Fruit fly (Drosophila melanogaster) whole organism, embryonic: ENCODE measurements around the gene Moe.

Experiments used
- B-H2 ChIP-seq: fragments of 200-800 bp; sonication (Bioruptor generic); optimal IDR thresholded peaks from 2 replicates; lab custom pipeline; 2018; ENCODE audit warnings: missing biosample characterization, mild to moderate bottlenecking, missing genetic modification characterization
- BEAF-32 ChIP-seq: fragments of 200-800 bp; sonication (Bioruptor generic); optimal IDR thresholded peaks from 3 replicates; lab custom pipeline; 2017; ENCODE audit warnings: missing biosample characterization, missing genetic modification characterization, mild to moderate bottlenecking, moderate library complexity, missing genetic modification reagents
- Bgb ChIP-seq: fragments of 200-800 bp; sonication (Bioruptor generic); IDR thresholded peaks from 2 replicates; pipeline ENCODE4 v1.3.6; 2022; ENCODE audit warnings: missing biosample characterization, missing genetic modification characterization; ENCODE audit not compliant: partially characterized antibody
- C15 ChIP-seq: fragments of 200-800 bp; sonication (Bioruptor generic); IDR thresholded peaks from 3 replicates; pipeline ENCODE4 v1.3.6; 2022; ENCODE audit warnings: missing biosample characterization, missing genetic modification characterization
- CG10366 ChIP-seq: fragments of 200-800 bp; sonication (Bioruptor generic); IDR thresholded peaks from 2 replicates; pipeline ENCODE4 v1.3.6; 2022; ENCODE audit warnings: missing biosample characterization, missing genetic modification characterization
- CG10565 ChIP-seq: fragments of 200-800 bp; sonication (Bioruptor generic); optimal IDR thresholded peaks from 3 replicates; lab custom pipeline; 2016; ENCODE audit warnings: missing biosample characterization, mild to moderate bottlenecking, missing genetic modification characterization
- CG11504 ChIP-seq: fragments of 200-800 bp; sonication (Bioruptor generic); optimal IDR thresholded peaks from 3 replicates; lab custom pipeline; 2019; ENCODE audit warnings: missing biosample characterization, mild to moderate bottlenecking, missing genetic modification characterization, moderate library complexity
- CG12659 ChIP-seq: fragments of 200-800 bp; sonication (Bioruptor generic); optimal IDR thresholded peaks from 3 replicates; lab custom pipeline; 2017; ENCODE audit warnings: mild to moderate bottlenecking, missing biosample characterization, missing genetic modification reagents, missing genetic modification characterization
- CG12942 ChIP-seq: fragments of 200-800 bp; sonication (Bioruptor generic); optimal IDR thresholded peaks from 3 replicates; lab custom pipeline; 2016; ENCODE audit warnings: missing biosample characterization, missing genetic modification characterization
- CG13424 ChIP-seq: fragments of 200-800 bp; sonication (Bioruptor generic); optimal IDR thresholded peaks from 2 replicates; lab custom pipeline; 2019; ENCODE audit warnings: missing biosample characterization, mild to moderate bottlenecking, missing genetic modification characterization, moderate library complexity
- CG15514 ChIP-seq: fragments of 200-800 bp; sonication (Bioruptor generic); optimal IDR thresholded peaks from 3 replicates; lab custom pipeline; 2017; ENCODE audit warnings: missing biosample characterization, missing genetic modification characterization, mild to moderate bottlenecking, moderate library complexity, missing genetic modification reagents
- CG15696 ChIP-seq: fragments of 200-800 bp; sonication (Bioruptor generic); optimal IDR thresholded peaks from 2 replicates; lab custom pipeline; 2019; ENCODE audit warnings: missing biosample characterization, mild to moderate bottlenecking, missing genetic modification characterization, moderate library complexity
- CG17361 ChIP-seq: fragments of 200-800 bp; sonication (Bioruptor generic); IDR thresholded peaks from 3 replicates; pipeline ENCODE4 v1.3.6; 2022; ENCODE audit warnings: missing biosample characterization, missing genetic modification characterization
- CG2678 ChIP-seq: fragments of 200-800 bp; sonication (Bioruptor generic); optimal IDR thresholded peaks from 3 replicates; lab custom pipeline; 2019; ENCODE audit warnings: missing biosample characterization, mild to moderate bottlenecking, missing genetic modification characterization, moderate library complexity
- CG3163 ChIP-seq: fragments of 200-800 bp; sonication (Bioruptor generic); optimal IDR thresholded peaks from 3 replicates; lab custom pipeline; 2016; ENCODE audit warnings: missing biosample characterization, missing genetic modification characterization
- CG6689 ChIP-seq: fragments of 200-800 bp; sonication (Bioruptor generic); IDR thresholded peaks from 2 replicates; pipeline ENCODE4 v1.3.6; 2022; ENCODE audit warnings: missing biosample characterization, missing genetic modification characterization
- CG7556 ChIP-seq: fragments of 200-800 bp; sonication (Bioruptor generic); optimal IDR thresholded peaks from 2 replicates; lab custom pipeline; 2017; ENCODE audit warnings: missing biosample characterization, mild to moderate bottlenecking, missing genetic modification characterization
- CG9215 ChIP-seq: fragments of 200-800 bp; sonication (Bioruptor generic); IDR thresholded peaks from 2 replicates; pipeline ENCODE4 v1.3.6; 2022; ENCODE audit warnings: missing biosample characterization, missing genetic modification characterization
- Dad ChIP-seq: fragments of 200-800 bp; sonication (Bioruptor generic); optimal IDR thresholded peaks from 3 replicates; lab custom pipeline; 2016; ENCODE audit warnings: missing biosample characterization, missing genetic modification characterization
- Dll ChIP-seq: fragments of 200-800 bp; sonication (Bioruptor generic); IDR thresholded peaks from 4 replicates; pipeline ENCODE4 v1.3.6; 2022; ENCODE audit warnings: missing biosample characterization, missing genetic modification characterization; ENCODE audit not compliant: partially characterized antibody
- Dref ChIP-seq: fragments of 200-800 bp; sonication (Bioruptor generic); IDR thresholded peaks from 2 replicates; pipeline ENCODE4 v1.3.6; 2022; ENCODE audit warnings: missing biosample characterization, missing genetic modification characterization
- Ets97D ChIP-seq: fragments of 200-800 bp; sonication (Bioruptor generic); optimal IDR thresholded peaks from 3 replicates; lab custom pipeline; 2016; ENCODE audit warnings: missing biosample characterization, missing genetic modification characterization
- Gug ChIP-seq: fragments of 200-800 bp; sonication (Bioruptor generic); IDR thresholded peaks from 4 replicates; pipeline ENCODE4 v1.3.6; 2022; ENCODE audit warnings: missing biosample characterization, missing genetic modification characterization
- HmgZ ChIP-seq: fragments of 200-800 bp; sonication (Bioruptor generic); optimal IDR thresholded peaks from 2 replicates; lab custom pipeline; 2018; ENCODE audit warnings: missing biosample characterization, mild to moderate bottlenecking, missing genetic modification characterization
- Lhr ChIP-seq: fragments of 200-800 bp; sonication (Bioruptor generic); optimal IDR thresholded peaks from 3 replicates; lab custom pipeline; 2017; ENCODE audit warnings: mild to moderate bottlenecking, missing biosample characterization, missing genetic modification reagents, missing genetic modification characterization
- Lim3 ChIP-seq: fragments of 200-800 bp; sonication (Bioruptor generic); IDR thresholded peaks from 2 replicates; pipeline ENCODE4 v1.3.6; 2022; ENCODE audit warnings: missing biosample characterization, missing genetic modification characterization
- Med ChIP-seq: fragments of 200-800 bp; sonication (Bioruptor generic); peaks from one replicate; lab custom pipeline; 2016; ENCODE audit warnings: missing biosample characterization, missing genetic modification characterization, mild to moderate bottlenecking, inconsistent platforms, moderate library complexity
- Nf-YA ChIP-seq: fragments of 200-800 bp; sonication (Bioruptor generic); IDR thresholded peaks from 2 replicates; pipeline ENCODE4 v1.3.6; 2022; ENCODE audit warnings: missing biosample characterization, missing genetic modification characterization
- Ravus ChIP-seq: fragments of 200-800 bp; sonication (Bioruptor generic); IDR thresholded peaks from 2 replicates; pipeline ENCODE4 v1.3.6; 2022; ENCODE audit warnings: missing biosample characterization, missing genetic modification characterization
- Rx ChIP-seq: fragments of 200-800 bp; sonication (Bioruptor generic); IDR thresholded peaks from 2 replicates; pipeline ENCODE4 v1.3.6; 2022; ENCODE audit warnings: missing biosample characterization, missing genetic modification characterization
- Scr ChIP-seq: fragments of 200-800 bp; sonication (Bioruptor generic); IDR thresholded peaks from 2 replicates; pipeline ENCODE4 v1.3.6; 2022; ENCODE audit warnings: missing biosample characterization, missing genetic modification characterization; ENCODE audit not compliant: partially characterized antibody
- ara ChIP-seq: fragments of 200-800 bp; sonication (Bioruptor generic); IDR thresholded peaks from 2 replicates; pipeline ENCODE4 v1.3.6; 2022; ENCODE audit warnings: missing biosample characterization, missing genetic modification characterization
- ci ChIP-seq: fragments of 200-800 bp; sonication (Bioruptor generic); IDR thresholded peaks from 3 replicates; pipeline ENCODE4 v1.3.6; 2022; ENCODE audit warnings: missing biosample characterization, missing genetic modification characterization
- cwo ChIP-seq: fragments of 200-800 bp; sonication (Bioruptor generic); optimal IDR thresholded peaks from 3 replicates; lab custom pipeline; 2017; ENCODE audit warnings: missing biosample characterization, missing genetic modification characterization, mild to moderate bottlenecking, moderate library complexity, missing genetic modification reagents
- eve ChIP-seq, 2 experiments: fragments of >200 bp; optimal IDR thresholded peaks; 2 replicates each; lab custom pipeline; 2017; ENCODE audit warnings: missing biosample characterization in 2 of 2, missing genetic modification characterization in 2 of 2
- fru ChIP-seq: fragments of >200 bp; optimal IDR thresholded peaks from 2 replicates; lab custom pipeline; 2017
- fu2 ChIP-seq: fragments of 200-800 bp; sonication (Bioruptor generic); optimal IDR thresholded peaks from 2 replicates; lab custom pipeline; 2016; ENCODE audit warnings: missing biosample characterization, missing genetic modification characterization
- her ChIP-seq: fragments of 200-800 bp; sonication (Bioruptor generic); optimal IDR thresholded peaks from 2 replicates; lab custom pipeline; 2016; ENCODE audit warnings: missing biosample characterization, missing genetic modification characterization
- ind ChIP-seq: fragments of 200-800 bp; sonication (Bioruptor generic); optimal IDR thresholded peaks from 3 replicates; lab custom pipeline; 2016; ENCODE audit warnings: missing biosample characterization, missing genetic modification characterization
- insv ChIP-seq, 2 experiments: fragments of 200-800 bp; sonication (Bioruptor generic); optimal IDR thresholded peaks; 3 replicates each; lab custom pipeline; 2016 to 2018; ENCODE audit warnings: missing biosample characterization in 2 of 2, missing genetic modification characterization in 2 of 2
- jumu ChIP-seq: fragments of 200-800 bp; sonication (Bioruptor generic); optimal IDR thresholded peaks from 3 replicates; lab custom pipeline; 2016; ENCODE audit warnings: missing biosample characterization, missing genetic modification characterization
- ken ChIP-seq: fragments of 200-800 bp; sonication (Bioruptor generic); IDR thresholded peaks from 3 replicates; pipeline ENCODE4 v1.3.6; 2022; ENCODE audit warnings: missing biosample characterization, missing genetic modification characterization
- nerfin-2 ChIP-seq: fragments of 200-800 bp; sonication (Bioruptor generic); IDR thresholded peaks from 2 replicates; pipeline ENCODE4 v1.3.6; 2022; ENCODE audit warnings: missing biosample characterization, missing genetic modification characterization; ENCODE audit not compliant: partially characterized antibody
- pnt ChIP-seq: fragments of 200-800 bp; sonication (Bioruptor generic); optimal IDR thresholded peaks from 3 replicates; lab custom pipeline; 2016; ENCODE audit warnings: missing biosample characterization, missing genetic modification characterization
- prd ChIP-seq, 3 experiments: fragments of >200 bp in 2 of 3; fragments of 200-800 bp in 1 of 3; sonication (Bioruptor generic) in 1 of 3; optimal IDR thresholded peaks in 2 of 3; IDR thresholded peaks in 1 of 3; 2 replicates in 2 of 3; 3 replicates in 1 of 3; pipeline versions ENCODE4 v1.3.6 to Lab custom; 2017 to 2022; ENCODE audit warnings: missing biosample characterization in 1 of 3, missing genetic modification characterization in 1 of 3
- repo ChIP-seq: fragments of 200-800 bp; sonication (Bioruptor generic); optimal IDR thresholded peaks from 2 replicates; lab custom pipeline; 2016; ENCODE audit warnings: missing biosample characterization, missing genetic modification characterization
- tx ChIP-seq: fragments of 200-800 bp; sonication (Bioruptor generic); optimal IDR thresholded peaks from 2 replicates; lab custom pipeline; 2016; ENCODE audit warnings: missing biosample characterization, missing genetic modification characterization
- zfh1 ChIP-seq: fragments of 200-800 bp; sonication (Bioruptor generic); IDR thresholded peaks from 3 replicates; pipeline ENCODE4 v1.3.6; 2022; ENCODE audit warnings: missing biosample characterization, missing genetic modification characterization
- zfh2 ChIP-seq: fragments of 200-800 bp; sonication (Bioruptor generic); optimal IDR thresholded peaks from 2 replicates; lab custom pipeline; 2016; ENCODE audit warnings: missing biosample characterization, missing genetic modification characterization

Gene Moe

DNA sequence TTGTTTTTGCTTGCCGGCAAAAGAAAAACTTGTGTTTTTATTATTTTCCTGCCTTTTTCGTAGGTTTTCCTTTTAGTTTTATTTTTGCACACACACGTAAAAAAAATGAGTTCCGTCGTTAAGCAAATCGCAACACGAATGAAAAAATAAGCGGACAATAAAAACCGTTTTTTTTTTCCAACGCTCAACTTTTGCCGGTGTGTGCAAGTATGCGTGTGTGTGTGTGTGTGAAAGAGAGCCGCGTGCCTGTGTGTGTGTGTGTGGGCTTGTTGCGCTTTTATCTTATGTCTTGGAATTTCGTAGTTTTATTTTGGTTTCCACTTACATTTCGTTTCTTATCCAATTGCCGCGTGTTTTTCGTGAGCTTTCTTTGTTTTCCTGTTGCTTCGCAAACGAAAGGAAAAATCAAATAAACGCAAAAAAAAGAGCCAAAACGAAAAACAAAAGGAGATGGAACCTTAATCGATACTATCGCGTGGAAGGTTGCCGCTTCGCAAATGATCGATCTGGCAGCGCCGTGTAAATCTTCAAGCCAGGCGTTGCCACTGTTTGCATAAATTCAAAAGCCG lies at the start of gene Moe (continued):
- TF ChIP-seq CG3163 (GFP tag; lab: Kevin White, UChicago) (peak; percentile 51), Lhr (GFP tag; lab: Kevin White, UChicago) (peak; percentile 61), her (GFP tag; lab: Kevin White, UChicago) (peak; percentile 51), ken (peak; percentile 62; the same call in 2 of the 3 replicates), zfh2 (GFP tag; lab: Kevin White, UChicago) (peak; percentile 79), prd (optimal IDR thresholded peaks at IDR 0.05; lab: Kevin White, UChicago) (no peak), prd (GFP tag; IDR thresholded peaks at IDR 0.05; lab: Robert Waterston, UW) (peak; percentile 58; the same call in 2 of the 3 replicates), CG15696 (tag; lab: Kevin White, UChicago) (peak; percentile 24), eve (GFP tag; optimal IDR thresholded peaks at IDR 0.05; lab: Kevin White, UChicago) (peak in 1 of 2 experiments; percentile 75), CG10565 (GFP tag; lab: Kevin White, UChicago) (no peak), fru (no peak), tx (GFP tag; lab: Kevin White, UChicago) (peak; percentile 55), cwo (no peak), fu2 (GFP tag; lab: Kevin White, UChicago) (peak; percentile 51), CG10366 (GFP tag; lab: Robert Waterston, UW) (peak; percentile 29; the same call in 1 of the 2 replicates), CG11504 (tag; lab: Kevin White, UChicago) (peak; percentile 47), Dref (peak; percentile 57), jumu (GFP tag; lab: Kevin White, UChicago) (peak; percentile 62), Dll (GFP tag; lab: Robert Waterston, UW) (peak; percentile 86), Bgb (peak; percentile 85), nerfin-2 (GFP tag; lab: Robert Waterston, UW) (peak; percentile 40; the same call in 1 of the 2 replicates), Scr (GFP tag; lab: Robert Waterston, UW) (peak; percentile 83), CG9215 (GFP tag; lab: Robert Waterston, UW) (0 out of 2 replicates have a peak, but pooled peaks have one; percentile 13), zfh1 (GFP tag; lab: Robert Waterston, UW) (peak; percentile 44; the same call in 1 of the 3 replicates), B-H2 (GFP tag; lab: Kevin White, UChicago) (peak; percentile 42), CG17361 (0 out of 3 replicates have a peak, but pooled peaks have one; percentile 11), CG12659 (GFP tag; lab: Kevin White, UChicago) (peak; percentile 57), Gug (peak; percentile 87; the same call in 3 of the 4 replicates), Lim3 (GFP tag; lab: Robert Waterston, UW) (no peak), CG15514 (peak; percentile 47), Nf-YA (no peak), ara (GFP tag; lab: Robert Waterston, UW) (no peak), CG12942 (GFP tag; lab: Kevin White, UChicago) (peak; percentile 46), Dad (GFP tag; lab: Kevin White, UChicago) (peak; percentile 17), Ets97D (GFP tag; lab: Kevin White, UChicago) (peak; percentile 81), pnt (GFP tag; lab: Kevin White, UChicago) (peak; percentile 39), C15 (GFP tag; lab: Robert Waterston, UW) (no peak), insv (GFP tag; optimal IDR thresholded peaks at IDR 0.05; lab: Kevin White, UChicago) (peak in 1 of 2 experiments; percentile 40), ind (peak; percentile 63), CG6689 (GFP tag; lab: Robert Waterston, UW) (peak; percentile 35; the same call in 1 of the 2 replicates), CG13424 (peak; percentile 39), ci (peak; percentile 52; the same call in 2 of the 3 replicates), repo (peak; percentile 41), BEAF-32 (GFP tag; lab: Kevin White, UChicago) (peak; percentile 87), Ravus (GFP tag; lab: Robert Waterston, UW) (no peak), CG2678 (tag; lab: Kevin White, UChicago) (peak; percentile 4), Rx (GFP tag; lab: Robert Waterston, UW) (0 out of 2 replicates have a peak, but pooled peaks have one; percentile 9), CG7556 (GFP tag; lab: Kevin White, UChicago) (no peak), HmgZ (tag; lab: Kevin White, UChicago) (peak; percentile 30), Med (GFP tag; lab: Kevin White, UChicago) (peak; percentile 89)
